Worm (Caenorhabditis elegans) whole organism, midembryonic: ENCODE results near the gene hid-1.

Source experiments
- T22C8.4 ChIP-seq: fragments of 200-800 bp; sonication (Bioruptor generic); IDR thresholded peaks from 2 replicates; pipeline ENCODE4 v1.3.6; 2022; ENCODE audit warnings: missing genetic modification characterization, missing compliant biosample characterization
- cog-1 ChIP-seq: sonication (generic microtip); optimal IDR thresholded peaks from 2 replicates; lab custom pipeline; 2016; ENCODE audit warnings: missing genetic modification characterization, missing compliant biosample characterization
- flt-1 ChIP-seq: fragments of 200-800 bp; sonication (Bioruptor generic); IDR thresholded peaks from 2 replicates; pipeline ENCODE4 v1.3.6; 2022; ENCODE audit warnings: missing genetic modification characterization, missing compliant biosample characterization
- klf-2 ChIP-seq: fragments of 200-800 bp; sonication (Bioruptor generic); conservative IDR thresholded peaks from 2 replicates; pipeline ENCODE4 v1.3.6; 2022; ENCODE audit warnings: missing genetic modification reagents, missing genetic modification characterization, missing compliant biosample characterization
- med-1 ChIP-seq: sonication (generic microtip); optimal IDR thresholded peaks from 2 replicates; lab custom pipeline; 2017; ENCODE audit warnings: missing genetic modification characterization, mild to moderate bottlenecking, missing compliant biosample characterization, antibody characterized with exemption, missing genetic modification reagents; ENCODE audit not compliant: insufficient read depth
- ref-1 ChIP-seq: fragments of 200-800 bp; sonication (Bioruptor generic); conservative IDR thresholded peaks from 2 replicates; pipeline ENCODE4 v1.3.6; 2022; ENCODE audit warnings: missing genetic modification reagents, missing genetic modification characterization, missing compliant biosample characterization
- tab-1 ChIP-seq: fragments of 200-800 bp; sonication (Bioruptor generic); IDR thresholded peaks from 2 replicates; pipeline ENCODE4 v1.3.6; 2022; ENCODE audit warnings: missing genetic modification characterization, missing compliant biosample characterization
- ztf-23 ChIP-seq: fragments of 200-800 bp; sonication (Bioruptor generic); IDR thresholded peaks from 2 replicates; pipeline ENCODE4 v1.3.6; 2022; ENCODE audit warnings: missing genetic modification reagents, missing genetic modification characterization, missing compliant biosample characterization
- ztf-29 ChIP-seq: fragments of 200-800 bp; sonication (Bioruptor generic); IDR thresholded peaks from 2 replicates; pipeline ENCODE4 v1.3.6; 2022; ENCODE audit warnings: missing genetic modification reagents, missing genetic modification characterization, missing compliant biosample characterization

- TF ChIP-seq ztf-23 (GFP tag; lab: Robert Waterston, UW): no peak
- TF ChIP-seq flt-1 (GFP tag; lab: Robert Waterston, UW): no peak
- no peak for TF ChIP-seq ztf-29 (GFP tag; lab: Robert Waterston, UW)
- TF ChIP-seq klf-2 (GFP tag; lab: Robert Waterston, UW): no peak
- TF ChIP-seq T22C8.4 (GFP tag; lab: Robert Waterston, UW): no peak
- TF ChIP-seq ref-1 (GFP tag; lab: Robert Waterston, UW): no peak
- TF ChIP-seq med-1 (GFP tag; lab: Kevin White, UChicago): no peak
- TF ChIP-seq tab-1 (GFP tag; lab: Robert Waterston, UW): no peak
- no peak for TF ChIP-seq cog-1
These were observed 15.2 kb upstream of the hid-1 start, which contains the start of gene R04B3.2 for ce11 chrX:2473618-2474017.
